Fruit fly (Drosophila melanogaster) whole organism, prepupa: ENCODE data around the gene CG15696.

ENCODE experiments used
- Blimp-1 ChIP-seq: fragments of 200-800 bp; sonication (Bioruptor generic); optimal IDR thresholded peaks from 3 replicates; lab custom pipeline; 2017; ENCODE audit warnings: missing biosample characterization, missing genetic modification characterization, mild to moderate bottlenecking, moderate library complexity, missing genetic modification reagents
- CG10631 ChIP-seq: fragments of 200-800 bp; sonication (Bioruptor generic); optimal IDR thresholded peaks from 2 replicates; lab custom pipeline; 2016; ENCODE audit warnings: missing biosample characterization, missing genetic modification characterization
- CG10669 ChIP-seq: fragments of 200-800 bp; sonication (Bioruptor generic); optimal IDR thresholded peaks from 3 replicates; lab custom pipeline; 2018; ENCODE audit warnings: missing biosample characterization, mild to moderate bottlenecking, missing genetic modification characterization, moderate library complexity
- CG11294 ChIP-seq: fragments of 200-800 bp; sonication (Bioruptor generic); IDR thresholded peaks from 2 replicates; pipeline ENCODE4 v1.3.6; 2022; ENCODE audit warnings: missing biosample characterization, missing genetic modification characterization
- CG11902 ChIP-seq: fragments of 200-800 bp; sonication (Bioruptor generic); optimal IDR thresholded peaks from 3 replicates; lab custom pipeline; 2016; ENCODE audit warnings: missing biosample characterization, missing genetic modification characterization
- CG1621 ChIP-seq: fragments of 200-800 bp; sonication (Bioruptor generic); optimal IDR thresholded peaks from 3 replicates; lab custom pipeline; 2018; ENCODE audit warnings: missing biosample characterization, mild to moderate bottlenecking, missing genetic modification characterization
- CG16779 ChIP-seq: fragments of 200-800 bp; sonication (Bioruptor generic); optimal IDR thresholded peaks from 3 replicates; lab custom pipeline; 2017; ENCODE audit warnings: missing biosample characterization, mild to moderate bottlenecking, missing genetic modification characterization
- CG31627 ChIP-seq: fragments of 200-800 bp; sonication (Bioruptor generic); optimal IDR thresholded peaks from 3 replicates; lab custom pipeline; 2016; ENCODE audit warnings: missing biosample characterization, missing genetic modification characterization
- CG34406 ChIP-seq: fragments of 200-800 bp; sonication (Bioruptor generic); optimal IDR thresholded peaks from 3 replicates; lab custom pipeline; 2016; ENCODE audit warnings: missing biosample characterization, missing genetic modification characterization
- CG3919 ChIP-seq: fragments of 200-800 bp; sonication (Bioruptor generic); optimal IDR thresholded peaks from 3 replicates; lab custom pipeline; 2016; ENCODE audit warnings: missing biosample characterization, missing genetic modification characterization
- CG4318 ChIP-seq: fragments of 200-800 bp; sonication (Bioruptor generic); optimal IDR thresholded peaks from 3 replicates; lab custom pipeline; 2017; ENCODE audit warnings: missing biosample characterization, mild to moderate bottlenecking, missing genetic modification characterization
- CG6163 ChIP-seq: fragments of 200-800 bp; sonication (Bioruptor generic); IDR thresholded peaks from 3 replicates; pipeline ENCODE4 v1.3.6; 2022; ENCODE audit warnings: missing biosample characterization, missing genetic modification characterization
- CG6276 ChIP-seq: fragments of 200-800 bp; sonication (Bioruptor generic); optimal IDR thresholded peaks from 2 replicates; lab custom pipeline; 2017; ENCODE audit warnings: missing biosample characterization, mild to moderate bottlenecking, missing genetic modification characterization
- CG6792 ChIP-seq: fragments of 200-800 bp; sonication (Bioruptor generic); optimal IDR thresholded peaks from 3 replicates; lab custom pipeline; 2016; ENCODE audit warnings: missing biosample characterization, missing genetic modification characterization
- CG7368 ChIP-seq: fragments of 200-800 bp; sonication (Bioruptor generic); optimal IDR thresholded peaks from 3 replicates; lab custom pipeline; 2016; ENCODE audit warnings: missing biosample characterization, missing genetic modification characterization
- CG8119 ChIP-seq: fragments of 200-800 bp; sonication (Bioruptor generic); IDR thresholded peaks from 3 replicates; pipeline ENCODE4 v1.3.6; 2022; ENCODE audit warnings: missing biosample characterization, missing genetic modification characterization
- CG8632 ChIP-seq: fragments of 200-800 bp; sonication (Bioruptor generic); optimal IDR thresholded peaks from 3 replicates; lab custom pipeline; 2016; ENCODE audit warnings: missing biosample characterization, missing genetic modification characterization
- CG9139 ChIP-seq: fragments of 200-800 bp; sonication (Bioruptor generic); optimal IDR thresholded peaks from 3 replicates; lab custom pipeline; 2017; ENCODE audit warnings: missing biosample characterization, mild to moderate bottlenecking, missing genetic modification characterization
- Eip75B ChIP-seq: fragments of 200-800 bp; sonication (Bioruptor generic); optimal IDR thresholded peaks from 3 replicates; lab custom pipeline; 2016; ENCODE audit warnings: missing biosample characterization, missing genetic modification characterization
- Eip78C ChIP-seq: fragments of 200-800 bp; sonication (Bioruptor generic); peaks from one replicate; lab custom pipeline; 2016; ENCODE audit warnings: missing biosample characterization, missing genetic modification characterization
- Eip93F ChIP-seq: fragments of 200-800 bp; sonication (Bioruptor generic); optimal IDR thresholded peaks from 2 replicates; lab custom pipeline; 2016; ENCODE audit warnings: missing biosample characterization, mild to moderate bottlenecking, missing genetic modification characterization
- Ets21C ChIP-seq: fragments of 200-800 bp; sonication (Bioruptor generic); optimal IDR thresholded peaks from 3 replicates; lab custom pipeline; 2016; ENCODE audit warnings: missing biosample characterization, missing genetic modification characterization
- Ets96B ChIP-seq: fragments of 200-800 bp; optimal IDR thresholded peaks from 2 replicates; lab custom pipeline; 2019; ENCODE audit warnings: missing biosample characterization, mild to moderate bottlenecking, missing genetic modification characterization, moderate library complexity
- Gug ChIP-seq: fragments of 200-800 bp; sonication (Bioruptor generic); IDR thresholded peaks from 2 replicates; pipeline ENCODE4 v1.3.6; 2022; ENCODE audit warnings: missing biosample characterization, missing genetic modification characterization
- Hr38 ChIP-seq: sonication (Bioruptor generic); optimal IDR thresholded peaks from 2 replicates; lab custom pipeline; 2016; ENCODE audit warnings: missing biosample characterization, missing genetic modification characterization
- Hr39 ChIP-seq: fragments of 200-800 bp; sonication (Bioruptor generic); optimal IDR thresholded peaks from 2 replicates; lab custom pipeline; 2016; ENCODE audit warnings: missing biosample characterization, missing genetic modification characterization
- Hr4 ChIP-seq: fragments of 200-800 bp; sonication (Bioruptor generic); optimal IDR thresholded peaks from 3 replicates; lab custom pipeline; 2016; ENCODE audit warnings: missing biosample characterization, missing genetic modification characterization
- Met ChIP-seq: fragments of 200-800 bp; sonication (Bioruptor generic); optimal IDR thresholded peaks from 3 replicates; lab custom pipeline; 2016; ENCODE audit warnings: missing biosample characterization, missing genetic modification characterization
- OdsH ChIP-seq: fragments of 200-800 bp; sonication (Bioruptor generic); optimal IDR thresholded peaks from 3 replicates; lab custom pipeline; 2016; ENCODE audit warnings: missing biosample characterization, missing genetic modification characterization
- Smox ChIP-seq: fragments of 200-800 bp; sonication (Bioruptor generic); optimal IDR thresholded peaks from 3 replicates; lab custom pipeline; 2016; ENCODE audit warnings: missing biosample characterization, missing genetic modification characterization
- Sox102F ChIP-seq: fragments of 200-800 bp; sonication (Bioruptor generic); optimal IDR thresholded peaks from 2 replicates; lab custom pipeline; 2016; ENCODE audit warnings: missing biosample characterization, mild to moderate bottlenecking, missing genetic modification characterization
- Sox14 ChIP-seq: fragments of 200-800 bp; sonication (Bioruptor generic); optimal IDR thresholded peaks from 3 replicates; lab custom pipeline; 2016; ENCODE audit warnings: missing biosample characterization, missing genetic modification characterization
- achi ChIP-seq: fragments of 200-800 bp; sonication (Bioruptor generic); optimal IDR thresholded peaks from 3 replicates; lab custom pipeline; 2016; ENCODE audit warnings: missing biosample characterization, missing genetic modification characterization
- acj6 ChIP-seq: fragments of 200-800 bp; sonication (Bioruptor generic); optimal IDR thresholded peaks from 3 replicates; lab custom pipeline; 2016; ENCODE audit warnings: missing biosample characterization, missing genetic modification characterization
- cyc ChIP-seq: fragments of 200-800 bp; sonication (Bioruptor generic); optimal IDR thresholded peaks from 3 replicates; lab custom pipeline; 2016; ENCODE audit warnings: missing biosample characterization, missing genetic modification characterization
- dac ChIP-seq: fragments of 200-800 bp; sonication (Bioruptor generic); optimal IDR thresholded peaks from 2 replicates; lab custom pipeline; 2017; ENCODE audit warnings: missing biosample characterization, mild to moderate bottlenecking, missing genetic modification characterization
- dsx ChIP-seq: fragments of 200-800 bp; optimal IDR thresholded peaks from 3 replicates; lab custom pipeline; 2019; ENCODE audit warnings: missing biosample characterization, mild to moderate bottlenecking, missing genetic modification characterization, moderate library complexity; ENCODE audit not compliant: poor library complexity, severe bottlenecking
- eg ChIP-seq: fragments of 200-800 bp; sonication (Bioruptor generic); IDR thresholded peaks from 3 replicates; pipeline ENCODE4 v1.3.6; 2022; ENCODE audit warnings: missing biosample characterization, missing genetic modification characterization
- fd59A ChIP-seq: fragments of 200-800 bp; sonication (Bioruptor generic); optimal IDR thresholded peaks from 2 replicates; lab custom pipeline; 2017; ENCODE audit warnings: missing biosample characterization, mild to moderate bottlenecking, missing genetic modification characterization, missing genetic modification reagents
- fd85E ChIP-seq: fragments of 200-800 bp; sonication (Bioruptor generic); optimal IDR thresholded peaks from 3 replicates; lab custom pipeline; 2016; ENCODE audit warnings: missing biosample characterization, missing genetic modification characterization
- fkh ChIP-seq: fragments of 200-800 bp; sonication (Bioruptor generic); optimal IDR thresholded peaks from 3 replicates; lab custom pipeline; 2017; ENCODE audit warnings: missing biosample characterization, mild to moderate bottlenecking, missing genetic modification characterization, moderate library complexity
- lz ChIP-seq: fragments of 200-800 bp; sonication (Bioruptor generic); optimal IDR thresholded peaks from 3 replicates; lab custom pipeline; 2016; ENCODE audit warnings: missing biosample characterization, missing genetic modification characterization
- pdm3 ChIP-seq: fragments of 200-800 bp; sonication (Bioruptor generic); optimal IDR thresholded peaks from 3 replicates; lab custom pipeline; 2016; ENCODE audit warnings: missing biosample characterization, missing genetic modification characterization
- salr ChIP-seq, 2 experiments: fragments of 200-800 bp; sonication (Bioruptor generic); optimal IDR thresholded peaks; 3 replicates each; lab custom pipeline; 2016 to 2018; ENCODE audit warnings: missing biosample characterization in 2 of 2, missing genetic modification characterization in 2 of 2, mild to moderate bottlenecking in 1 of 2
- spab ChIP-seq: fragments of 200-800 bp; sonication (Bioruptor generic); optimal IDR thresholded peaks from 2 replicates; lab custom pipeline; 2017; ENCODE audit warnings: missing biosample characterization, mild to moderate bottlenecking, missing genetic modification characterization, missing genetic modification reagents
- ss ChIP-seq, 2 experiments: fragments of 200-800 bp; sonication (Bioruptor generic); optimal IDR thresholded peaks; 2 replicates in 1 of 2; 3 replicates in 1 of 2; lab custom pipeline; 2017 to 2018; ENCODE audit warnings: mild to moderate bottlenecking in 2 of 2, missing biosample characterization in 2 of 2, missing genetic modification characterization in 2 of 2, moderate library complexity in 1 of 2
- svp ChIP-seq: fragments of 200-800 bp; sonication (Bioruptor generic); peaks from one replicate; lab custom pipeline; 2016; ENCODE audit warnings: missing biosample characterization, missing genetic modification characterization
- topi ChIP-seq: fragments of 200-800 bp; sonication (Bioruptor generic); optimal IDR thresholded peaks from 3 replicates; lab custom pipeline; 2016; ENCODE audit warnings: missing biosample characterization, missing genetic modification characterization

CG15696 gene

dm6 chr3R:20830963-20831362 lies 15.9 kb upstream of the CG15696 start, which contains the start of gene CG31223:
Gene CG31223, plus strand, starts transcription at chr3R:20831127.
- no peak for TF ChIP-seq CG34406 (GFP tag; lab: Kevin White, UChicago)
- no peak for TF ChIP-seq CG6163 (GFP tag; lab: Robert Waterston, UW)
- no peak for TF ChIP-seq Eip78C (GFP tag; lab: Kevin White, UChicago)
- no peak for TF ChIP-seq dsx (GFP tag; lab: Kevin White, UChicago)
- TF ChIP-seq CG8632 (GFP tag; lab: Kevin White, UChicago), result no peak
- TF ChIP-seq CG8119 (GFP tag; lab: Robert Waterston, UW), result no peak
- no peak for TF ChIP-seq Eip93F
- TF ChIP-seq OdsH (GFP tag; lab: Kevin White, UChicago), result no peak
- TF ChIP-seq Hr4 (GFP tag; lab: Kevin White, UChicago), result no peak
- no peak for TF ChIP-seq Eip75B (GFP tag; lab: Kevin White, UChicago)
- TF ChIP-seq Ets21C (GFP tag; lab: Kevin White, UChicago), result no peak
- no peak for TF ChIP-seq Gug (GFP tag; lab: Robert Waterston, UW)

DNA sequence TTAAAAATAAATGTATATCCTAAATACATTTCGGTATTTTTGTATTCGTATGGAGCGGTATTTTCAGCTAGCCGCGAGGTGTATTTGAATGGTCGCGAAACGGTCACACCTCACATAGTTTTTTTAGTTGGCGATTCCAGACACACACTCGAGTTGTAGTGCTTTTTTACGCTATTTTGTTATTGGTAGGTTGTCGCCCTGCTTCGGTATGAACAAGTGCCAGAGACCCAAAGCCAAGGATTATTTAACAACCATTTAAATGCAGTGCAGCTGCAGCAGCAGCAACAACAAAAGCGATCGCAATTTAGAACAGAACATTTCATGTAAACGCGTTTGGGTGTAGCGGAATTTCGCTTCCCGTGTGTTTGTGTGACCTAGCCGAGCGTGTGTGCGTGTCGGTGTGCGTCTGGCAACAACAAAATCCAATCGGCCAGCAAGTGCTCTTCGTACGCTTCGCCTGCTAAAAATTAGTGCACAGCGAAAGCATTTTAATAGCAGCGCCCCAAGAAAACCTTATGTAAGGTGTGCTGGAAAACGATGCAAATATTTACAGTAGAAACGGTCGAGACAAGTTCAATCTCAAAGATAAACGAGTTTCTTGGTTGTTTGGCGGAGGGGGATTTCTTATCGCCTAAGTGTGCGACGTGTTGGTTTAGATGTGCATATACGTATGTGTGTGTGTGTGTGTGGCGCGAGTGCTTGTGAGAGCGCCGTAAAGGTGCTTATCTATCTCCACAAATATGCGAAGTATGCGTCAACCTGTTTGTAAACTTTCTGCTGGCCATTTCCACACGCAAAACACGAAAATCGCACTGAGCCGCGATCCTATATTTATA lies 14.0 kb upstream of the CG15696 start, which contains the start of gene Synd:
TSS of gene Synd (plus strand) at position 111 of the 836 bp plus-strand sequence.
- TF ChIP-seq fd85E (GFP tag; lab: Kevin White, UChicago) (no peak), fd59A (no peak), Ets96B (tag; lab: Kevin White, UChicago) (no peak), achi (no peak), Hr38 (GFP tag; lab: Kevin White, UChicago) (no peak), topi (GFP tag; lab: Kevin White, UChicago) (peak; percentile 28), CG11902 (no peak), Sox14 (peak; percentile 27), lz (peak; percentile 41), cyc (GFP tag; lab: Kevin White, UChicago) (peak; percentile 11), CG6792 (GFP tag; lab: Kevin White, UChicago) (peak; percentile 43), CG6276 (GFP tag; lab: Kevin White, UChicago) (peak; percentile 40), CG16779 (tag; lab: Kevin White, UChicago) (peak; percentile 9), Smox (GFP tag; lab: Kevin White, UChicago) (no peak), Blimp-1 (GFP tag; lab: Kevin White, UChicago) (peak; percentile 9), CG10631 (GFP tag; lab: Kevin White, UChicago) (peak; percentile 13), pdm3 (peak; percentile 28), OdsH (GFP tag; lab: Kevin White, UChicago) (peak; percentile 43), CG9139 (GFP tag; lab: Kevin White, UChicago) (peak; percentile 39), CG10669 (peak; percentile 3), Hr39 (peak; percentile 41), CG8119 (GFP tag; lab: Robert Waterston, UW) (peak; percentile 53; the same call in 1 of the 3 replicates), CG1621 (tag; lab: Kevin White, UChicago) (peak; percentile 16), salr (GFP tag; optimal IDR thresholded peaks at IDR 0.05; lab: Kevin White, UChicago) (peak in 1 of 2 experiments; percentile 24), Eip93F (no peak), spab (no peak), fkh (GFP tag; lab: Kevin White, UChicago) (peak; percentile 79), CG7368 (GFP tag; lab: Kevin White, UChicago) (peak; percentile 39), CG4318 (GFP tag; lab: Kevin White, UChicago) (no peak), acj6 (GFP tag; lab: Kevin White, UChicago) (peak; percentile 19), CG11294 (GFP tag; lab: Robert Waterston, UW) (peak; percentile 32; the same call in 1 of the 2 replicates), CG3919 (GFP tag; lab: Kevin White, UChicago) (peak; percentile 57), dsx (GFP tag; lab: Kevin White, UChicago) (no peak), Met (GFP tag; lab: Kevin White, UChicago) (peak; percentile 24), dac (GFP tag; lab: Kevin White, UChicago) (no peak), svp (GFP tag; lab: Kevin White, UChicago) (peak; percentile 67), eg (GFP tag; lab: Robert Waterston, UW) (peak; percentile 47; the same call in 2 of the 3 replicates), Sox102F (GFP tag; lab: Kevin White, UChicago) (no peak), CG31627 (GFP tag; lab: Kevin White, UChicago) (peak; percentile 28), CG8632 (GFP tag; lab: Kevin White, UChicago) (no peak), ss (GFP tag; optimal IDR thresholded peaks at IDR 0.05; lab: Kevin White, UChicago) (peak; percentile 59 to 65)
